Fruit fly (Drosophila melanogaster) whole organism, embryonic: ENCODE measurements around the gene Trim9.
A peak's percentile ranks its signal among the peaks of the same experiment; 100 is the strongest.

Source experiments
- Awh ChIP-seq: fragments of 200-800 bp; sonication (Bioruptor generic); IDR thresholded peaks from 2 replicates; pipeline ENCODE4, ENCODE4 v1.3.6; 2022; ENCODE audit warnings: missing biosample characterization, missing genetic modification characterization
- C15 ChIP-seq: fragments of 200-800 bp; sonication (Bioruptor generic); IDR thresholded peaks from 3 replicates; pipeline ENCODE4 v1.3.6; 2022; ENCODE audit warnings: missing biosample characterization, missing genetic modification characterization
- CG10147 ChIP-seq: fragments of 200-800 bp; sonication (Bioruptor generic); optimal IDR thresholded peaks from 2 replicates; lab custom pipeline; 2019; ENCODE audit warnings: missing biosample characterization, mild to moderate bottlenecking, missing genetic modification characterization, moderate library complexity
- CG10462 ChIP-seq: fragments of 200-800 bp; sonication (Bioruptor generic); optimal IDR thresholded peaks from 2 replicates; lab custom pipeline; 2016; ENCODE audit warnings: missing biosample characterization, missing genetic modification characterization
- CG12236 ChIP-seq: fragments of 200-800 bp; sonication (Bioruptor generic); optimal IDR thresholded peaks from 2 replicates; lab custom pipeline; 2016; ENCODE audit warnings: missing biosample characterization, missing genetic modification characterization
- CG12299 ChIP-seq: fragments of 200-800 bp; sonication (Bioruptor generic); optimal IDR thresholded peaks from 2 replicates; lab custom pipeline; 2018; ENCODE audit warnings: missing biosample characterization, mild to moderate bottlenecking, missing genetic modification characterization
- CG1233 ChIP-seq: fragments of 200-800 bp; sonication (Bioruptor generic); optimal IDR thresholded peaks from 4 replicates; lab custom pipeline; 2018; ENCODE audit warnings: missing biosample characterization, mild to moderate bottlenecking, missing genetic modification characterization
- CG12391 ChIP-seq: fragments of 200-800 bp; sonication (Bioruptor generic); optimal IDR thresholded peaks from 3 replicates; lab custom pipeline; 2018; ENCODE audit warnings: missing biosample characterization, mild to moderate bottlenecking, missing genetic modification characterization, moderate library complexity
- CG12744 ChIP-seq: fragments of 200-800 bp; sonication (Bioruptor generic); optimal IDR thresholded peaks from 2 replicates; lab custom pipeline; 2016; ENCODE audit warnings: missing biosample characterization, missing genetic modification characterization
- CG12769 ChIP-seq: fragments of 200-800 bp; sonication (Bioruptor generic); optimal IDR thresholded peaks from 2 replicates; lab custom pipeline; 2019; ENCODE audit warnings: missing biosample characterization, mild to moderate bottlenecking, missing genetic modification characterization, moderate library complexity
- CG13775 ChIP-seq: fragments of 200-800 bp; sonication (Bioruptor generic); optimal IDR thresholded peaks from 3 replicates; lab custom pipeline; 2017; ENCODE audit warnings: missing biosample characterization, mild to moderate bottlenecking, missing genetic modification characterization
- CG2202 ChIP-seq: fragments of 200-800 bp; sonication (Bioruptor generic); optimal IDR thresholded peaks from 2 replicates; lab custom pipeline; 2018; ENCODE audit warnings: missing biosample characterization, mild to moderate bottlenecking, missing genetic modification characterization
- CG31224 ChIP-seq: fragments of 200-800 bp; sonication (Bioruptor generic); IDR thresholded peaks from 2 replicates; pipeline ENCODE4 v1.3.6; 2022; ENCODE audit warnings: missing biosample characterization, missing genetic modification characterization
- CG31365 ChIP-seq: fragments of 200-800 bp; sonication (Bioruptor generic); optimal IDR thresholded peaks from 2 replicates; lab custom pipeline; 2018; ENCODE audit warnings: missing biosample characterization, mild to moderate bottlenecking, missing genetic modification characterization
- CG34224 ChIP-seq: fragments of 200-800 bp; sonication (Bioruptor generic); IDR thresholded peaks from 3 replicates; pipeline ENCODE4 v1.3.6; 2022; ENCODE audit warnings: missing biosample characterization, missing genetic modification characterization; ENCODE audit not compliant: partially characterized antibody
- CG3726 ChIP-seq: fragments of 200-800 bp; sonication (Bioruptor generic); IDR thresholded peaks from 3 replicates; pipeline ENCODE4, ENCODE4 v1.3.6; 2022; ENCODE audit warnings: missing biosample characterization, missing genetic modification characterization
- CG3838 ChIP-seq: fragments of 200-800 bp; sonication (Bioruptor generic); optimal IDR thresholded peaks from 3 replicates; lab custom pipeline; 2016; ENCODE audit warnings: missing biosample characterization, missing genetic modification characterization
- CG4854 ChIP-seq: fragments of 200-800 bp; sonication (Bioruptor generic); optimal IDR thresholded peaks from 2 replicates; lab custom pipeline; 2016; ENCODE audit warnings: missing biosample characterization, missing genetic modification characterization, inconsistent platforms
- CG7271 ChIP-seq: fragments of 200-800 bp; sonication (Bioruptor generic); optimal IDR thresholded peaks from 2 replicates; lab custom pipeline; 2018; ENCODE audit warnings: missing biosample characterization, mild to moderate bottlenecking, missing genetic modification characterization, moderate library complexity
- CG8478 ChIP-seq: fragments of >200 bp; optimal IDR thresholded peaks from 2 replicates; lab custom pipeline; 2018
- CG9727 ChIP-seq: fragments of 200-800 bp; sonication (Bioruptor generic); optimal IDR thresholded peaks from 3 replicates; lab custom pipeline; 2017; ENCODE audit warnings: missing biosample characterization, mild to moderate bottlenecking, missing genetic modification characterization
- CTCF ChIP-seq: fragments of 200-800 bp; sonication (Bioruptor generic); optimal IDR thresholded peaks from 2 replicates; lab custom pipeline; 2017; ENCODE audit warnings: missing biosample characterization, mild to moderate bottlenecking, missing genetic modification characterization, moderate library complexity
- Fer3 ChIP-seq: fragments of 200-800 bp; sonication (Bioruptor generic); optimal IDR thresholded peaks from 2 replicates; lab custom pipeline; 2018; ENCODE audit warnings: missing biosample characterization, mild to moderate bottlenecking, missing genetic modification characterization, moderate library complexity
- HmgD ChIP-seq: fragments of 200-800 bp; sonication (Bioruptor generic); optimal IDR thresholded peaks from 3 replicates; lab custom pipeline; 2016; ENCODE audit warnings: missing biosample characterization, missing genetic modification characterization
- Hsf ChIP-seq: fragments of 200-800 bp; sonication (Bioruptor generic); optimal IDR thresholded peaks from 3 replicates; lab custom pipeline; 2016; ENCODE audit warnings: missing biosample characterization, missing genetic modification characterization
- Lim3 ChIP-seq: fragments of 200-800 bp; sonication (Bioruptor generic); IDR thresholded peaks from 2 replicates; pipeline ENCODE4 v1.3.6; 2022; ENCODE audit warnings: missing biosample characterization, missing genetic modification characterization
- NK7.1 ChIP-seq: fragments of 200-800 bp; sonication (Bioruptor generic); optimal IDR thresholded peaks from 3 replicates; lab custom pipeline; 2016; ENCODE audit warnings: missing biosample characterization, missing genetic modification characterization
- Nf-YA ChIP-seq: fragments of 200-800 bp; sonication (Bioruptor generic); IDR thresholded peaks from 2 replicates; pipeline ENCODE4 v1.3.6; 2022; ENCODE audit warnings: missing biosample characterization, missing genetic modification characterization
- PHDP ChIP-seq: fragments of 200-800 bp; sonication (Bioruptor generic); optimal IDR thresholded peaks from 3 replicates; lab custom pipeline; 2018; ENCODE audit warnings: missing biosample characterization, mild to moderate bottlenecking, missing genetic modification characterization, moderate library complexity
- Poxn ChIP-seq: fragments of 200-800 bp; sonication (Bioruptor generic); IDR thresholded peaks from 2 replicates; pipeline ENCODE4 v1.3.6; 2022; ENCODE audit warnings: missing biosample characterization, missing genetic modification characterization
- bcd ChIP-seq: fragments of 200-800 bp; sonication (Bioruptor generic); optimal IDR thresholded peaks from 2 replicates; lab custom pipeline; 2017; ENCODE audit warnings: missing biosample characterization, mild to moderate bottlenecking, missing genetic modification characterization
- bigmax ChIP-seq: fragments of 200-800 bp; sonication (Bioruptor generic); optimal IDR thresholded peaks from 2 replicates; lab custom pipeline; 2018; ENCODE audit warnings: missing biosample characterization, mild to moderate bottlenecking, missing genetic modification characterization
- cg ChIP-seq: fragments of 200-800 bp; sonication (Bioruptor generic); optimal IDR thresholded peaks from 3 replicates; lab custom pipeline; 2019; ENCODE audit warnings: missing biosample characterization, mild to moderate bottlenecking, missing genetic modification characterization, moderate library complexity
- danr ChIP-seq: fragments of 200-800 bp; sonication (Bioruptor generic); IDR thresholded peaks from 2 replicates; pipeline ENCODE4 v1.3.6; 2022; ENCODE audit warnings: missing biosample characterization, missing genetic modification characterization
- en ChIP-seq: fragments of 200-800 bp; sonication (Bioruptor generic); optimal IDR thresholded peaks from 2 replicates; lab custom pipeline; 2016; ENCODE audit warnings: missing biosample characterization, missing genetic modification characterization
- fru ChIP-seq: fragments of >200 bp; optimal IDR thresholded peaks from 2 replicates; lab custom pipeline; 2017
- gcm ChIP-seq: fragments of 200-800 bp; sonication (Bioruptor generic); optimal IDR thresholded peaks from 2 replicates; lab custom pipeline; 2019; ENCODE audit warnings: missing biosample characterization, mild to moderate bottlenecking, missing genetic modification characterization, moderate library complexity
- gt ChIP-seq: fragments of 200-800 bp; sonication (Bioruptor generic); IDR thresholded peaks from 2 replicates; pipeline ENCODE4 v1.3.6; 2022; ENCODE audit warnings: missing biosample characterization, missing genetic modification characterization
- h ChIP-seq: fragments of >200 bp; optimal IDR thresholded peaks from 2 replicates; lab custom pipeline; 2017
- hkb ChIP-seq, 2 experiments: fragments of 200-800 bp in 1 of 2; fragments of >200 bp in 1 of 2; sonication (Bioruptor generic) in 1 of 2; IDR thresholded peaks in 1 of 2; optimal IDR thresholded peaks in 1 of 2; 2 replicates each; pipeline versions ENCODE4 v1.3.6 to Lab custom; 2017 to 2022; ENCODE audit warnings: missing biosample characterization in 1 of 2, missing genetic modification characterization in 1 of 2
- ken ChIP-seq: fragments of 200-800 bp; sonication (Bioruptor generic); IDR thresholded peaks from 3 replicates; pipeline ENCODE4 v1.3.6; 2022; ENCODE audit warnings: missing biosample characterization, missing genetic modification characterization
- kni ChIP-seq: fragments of 200-800 bp; sonication (Bioruptor generic); optimal IDR thresholded peaks from 3 replicates; lab custom pipeline; 2017; ENCODE audit warnings: mild to moderate bottlenecking, missing biosample characterization, missing genetic modification reagents, missing genetic modification characterization
- mam ChIP-seq: fragments of 200-800 bp; sonication (Bioruptor generic); optimal IDR thresholded peaks from 3 replicates; lab custom pipeline; 2016; ENCODE audit warnings: missing biosample characterization, missing genetic modification characterization
- otp ChIP-seq: fragments of 200-800 bp; sonication (Bioruptor generic); IDR thresholded peaks from 3 replicates; pipeline ENCODE4, ENCODE4 v1.3.6; 2022; ENCODE audit warnings: missing biosample characterization, missing genetic modification characterization
- pfk ChIP-seq: fragments of 200-800 bp; sonication (Bioruptor generic); optimal IDR thresholded peaks from 2 replicates; lab custom pipeline; 2018; ENCODE audit warnings: missing biosample characterization, mild to moderate bottlenecking, missing genetic modification characterization, moderate library complexity
- shn ChIP-seq: fragments of 200-800 bp; sonication (Bioruptor generic); optimal IDR thresholded peaks from 3 replicates; lab custom pipeline; 2016; ENCODE audit warnings: missing biosample characterization, missing genetic modification characterization
- slp2 ChIP-seq: fragments of 200-800 bp; sonication (Bioruptor generic); optimal IDR thresholded peaks from 2 replicates; lab custom pipeline; 2016; ENCODE audit warnings: missing biosample characterization, missing genetic modification characterization
- sr ChIP-seq: fragments of 200-800 bp; sonication (Bioruptor generic); IDR thresholded peaks from 3 replicates; pipeline ENCODE4 v1.3.6; 2022; ENCODE audit warnings: missing biosample characterization, missing genetic modification characterization
- stc ChIP-seq: fragments of 200-800 bp; sonication (Bioruptor generic); IDR thresholded peaks from 2 replicates; pipeline ENCODE4 v1.3.6; 2022; ENCODE audit warnings: missing biosample characterization, missing genetic modification characterization
- tin ChIP-seq: fragments of 200-800 bp; sonication (Bioruptor generic); optimal IDR thresholded peaks from 3 replicates; lab custom pipeline; 2016; ENCODE audit warnings: missing biosample characterization, missing genetic modification characterization
- tll ChIP-seq, 2 experiments: fragments of 200-800 bp in 1 of 2; fragments of >200 bp in 1 of 2; sonication (Bioruptor generic) in 1 of 2; optimal IDR thresholded peaks; 2 replicates each; lab custom pipeline; 2017 to 2019; ENCODE audit warnings: missing biosample characterization in 2 of 2, missing genetic modification characterization in 2 of 2, mild to moderate bottlenecking in 1 of 2, moderate library complexity in 1 of 2
- wek ChIP-seq: fragments of 200-800 bp; sonication (Bioruptor generic); optimal IDR thresholded peaks from 3 replicates; lab custom pipeline; 2018; ENCODE audit warnings: missing biosample characterization, mild to moderate bottlenecking, missing genetic modification characterization, moderate library complexity

The Trim9 gene

DNA sequence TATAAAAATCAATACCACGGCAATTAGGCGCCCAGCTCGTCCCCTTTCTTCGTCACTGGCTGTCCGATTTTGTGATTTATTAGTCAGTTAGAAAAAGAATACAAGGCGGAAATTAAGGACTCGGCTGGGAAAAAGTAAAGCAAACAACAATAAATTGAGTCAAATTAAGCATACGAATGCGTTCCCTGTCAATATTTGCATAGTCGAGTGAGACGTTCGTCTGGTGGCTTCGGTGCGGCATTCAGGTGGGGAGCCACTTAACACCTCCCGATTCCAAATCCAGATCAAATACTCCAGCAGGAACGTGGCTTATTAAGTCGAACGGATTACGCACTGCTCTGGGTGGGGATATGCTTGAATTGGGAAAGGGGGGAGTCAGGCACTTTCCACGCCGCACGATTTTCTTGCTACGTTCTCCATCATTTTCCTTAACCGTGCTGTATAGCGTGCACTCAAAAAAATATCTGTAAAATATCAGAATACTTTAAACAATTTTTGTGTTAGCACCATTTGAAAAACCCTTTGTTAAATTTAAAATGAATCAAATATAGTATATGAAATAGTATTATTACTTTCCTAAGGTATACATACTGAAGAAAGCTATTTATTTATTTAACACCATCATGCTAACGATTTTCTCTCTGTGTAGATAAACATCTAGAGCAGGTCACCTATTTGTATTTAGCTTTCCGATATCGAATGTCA lies 1.5 kb upstream of the Trim9 start (continued):
- TF ChIP-seq tll (GFP tag; optimal IDR thresholded peaks at IDR 0.05; lab: Kevin White, UChicago) (no peak), gcm (GFP tag; lab: Kevin White, UChicago) (peak; percentile 77), bcd (GFP tag; lab: Kevin White, UChicago) (peak; percentile 33), CG12236 (GFP tag; lab: Kevin White, UChicago) (no peak), HmgD (GFP tag; lab: Kevin White, UChicago) (no peak), CG12391 (peak; percentile 80), CG3726 (GFP tag; lab: Robert Waterston, UW) (no peak), CG12744 (GFP tag; lab: Kevin White, UChicago) (no peak), Poxn (GFP tag; lab: Robert Waterston, UW) (no peak), slp2 (no peak), Fer3 (tag; lab: Kevin White, UChicago) (no peak), h (lab: Kevin White, UChicago) (no peak), CG2202 (tag; lab: Kevin White, UChicago) (no peak), CG3838 (GFP tag; lab: Kevin White, UChicago) (no peak), Hsf (no peak), sr (GFP tag; lab: Robert Waterston, UW) (no peak), shn (no peak), fru (lab: Kevin White, UChicago) (no peak), danr (GFP tag; lab: Robert Waterston, UW) (no peak), CG9727 (GFP tag; lab: Kevin White, UChicago) (peak; percentile 70), hkb (optimal IDR thresholded peaks at IDR 0.05; lab: Kevin White, UChicago) (no peak), hkb (GFP tag; IDR thresholded peaks at IDR 0.05; lab: Robert Waterston, UW) (no peak; the same call in 1 of the 2 replicates), CG12299 (no peak), CG10147 (GFP tag; lab: Kevin White, UChicago) (no peak), Nf-YA (no peak), wek (GFP tag; lab: Kevin White, UChicago) (no peak), CTCF (GFP tag; lab: Kevin White, UChicago) (no peak), Lim3 (GFP tag; lab: Robert Waterston, UW) (no peak), gt (GFP tag; lab: Robert Waterston, UW) (no peak), C15 (GFP tag; lab: Robert Waterston, UW) (no peak), CG7271 (tag; lab: Kevin White, UChicago) (no peak), CG12769 (tag; lab: Kevin White, UChicago) (peak; percentile 7), en (GFP tag; lab: Kevin White, UChicago) (no peak), CG4854 (GFP tag; lab: Kevin White, UChicago) (no peak), CG13775 (peak; percentile 10), CG1233 (peak; percentile 21), CG31365 (no peak), ken (GFP tag; lab: Robert Waterston, UW) (0 out of 3 replicates have a peak, but pooled peaks have one; percentile 34), CG34224 (GFP tag; lab: Robert Waterston, UW) (no peak), otp (no peak), kni (peak; percentile 43), stc (GFP tag; lab: Robert Waterston, UW) (peak; percentile 19; the same call in 1 of the 2 replicates), CG31224 (no peak), PHDP (tag; lab: Kevin White, UChicago) (peak; percentile 71), mam (GFP tag; lab: Kevin White, UChicago) (no peak), pfk (GFP tag; lab: Kevin White, UChicago) (no peak), Awh (GFP tag; lab: Robert Waterston, UW) (0 out of 2 replicates have a peak, but pooled peaks have one; percentile 41), NK7.1 (GFP tag; lab: Kevin White, UChicago) (no peak), CG10462 (GFP tag; lab: Kevin White, UChicago) (no peak), cg (GFP tag; lab: Kevin White, UChicago) (no peak), tin (peak; percentile 48), bigmax (GFP tag; lab: Kevin White, UChicago) (no peak), CG8478 (lab: Kevin White, UChicago) (no peak)
